Worm (Caenorhabditis elegans) whole organism, L4 larva: Measurements from ENCODE around the gene sre-3.

Experiments used
- F10B5.3 ChIP-seq: sonication (generic microtip); optimal IDR thresholded peaks from 2 replicates; lab custom pipeline; 2016; ENCODE audit warnings: mild to moderate bottlenecking, missing genetic modification characterization, missing compliant biosample characterization
- F49E8.2 ChIP-seq: sonication (generic microtip); optimal IDR thresholded peaks from 2 replicates; lab custom pipeline; 2016; ENCODE audit warnings: missing compliant biosample characterization, mild to moderate bottlenecking, missing genetic modification characterization, borderline replicate concordance
- T20F7.1 ChIP-seq: fragments of 200-800 bp; sonication (Bioruptor generic); optimal IDR thresholded peaks from 2 replicates; lab custom pipeline; 2018; ENCODE audit warnings: mild to moderate bottlenecking, missing genetic modification characterization, missing compliant biosample characterization
- Y105C5A.15 ChIP-seq: fragments of 200-800 bp; sonication (Bioruptor generic); IDR thresholded peaks from 2 replicates; pipeline ENCODE4 v1.3.6; 2022; ENCODE audit warnings: missing genetic modification characterization, missing compliant biosample characterization
- Y75B8A.6 ChIP-seq: fragments of 200-800 bp; sonication (Bioruptor generic); IDR thresholded peaks from 2 replicates; pipeline ENCODE4 v1.3.6; 2022; ENCODE audit warnings: missing genetic modification reagents, missing genetic modification characterization, missing compliant biosample characterization
- ZK337.2 ChIP-seq: fragments of 200-800 bp; sonication (Bioruptor generic); IDR thresholded peaks from 2 replicates; pipeline ENCODE4 v1.3.6; 2022; ENCODE audit warnings: missing genetic modification reagents, missing genetic modification characterization, missing compliant biosample characterization
- ZK546.5 ChIP-seq, 2 experiments: sonication (generic microtip); optimal IDR thresholded peaks; 2 replicates each; lab custom pipeline; 2017; ENCODE audit warnings: missing biosample characterization in 2 of 2, missing genetic modification characterization in 2 of 2
- aha-1 ChIP-seq: fragments of 150-350 bp; peaks from one replicate; lab custom pipeline; 2014; ENCODE audit warnings: missing biosample characterization, missing genetic modification characterization
- aly-2 ChIP-seq: sonication (generic microtip); optimal IDR thresholded peaks from 2 replicates; lab custom pipeline; 2018; ENCODE audit warnings: missing biosample characterization, missing genetic modification characterization
- ama-1 ChIP-seq: fragments of 150-350 bp; optimal IDR thresholded peaks from 2 replicates; lab custom pipeline; 2014; ENCODE audit warnings: inconsistent platforms, mixed read lengths
- ceh-20 ChIP-seq: fragments of 200-800 bp; sonication (Bioruptor generic); IDR thresholded peaks from 2 replicates; pipeline ENCODE4 v1.3.6; 2022; ENCODE audit warnings: missing genetic modification reagents, missing genetic modification characterization, missing compliant biosample characterization
- ceh-28 ChIP-seq: fragments of 150-350 bp; optimal IDR thresholded peaks from 2 replicates; lab custom pipeline; 2014; ENCODE audit warnings: missing biosample characterization, missing genetic modification reagents, missing genetic modification characterization
- ceh-32 ChIP-seq: sonication (generic microtip); optimal IDR thresholded peaks from 2 replicates; lab custom pipeline; 2016; ENCODE audit warnings: mild to moderate bottlenecking, missing genetic modification characterization, missing compliant biosample characterization; ENCODE audit not compliant: poor library complexity
- ceh-62 ChIP-seq: sonication (generic microtip); optimal IDR thresholded peaks from 2 replicates; lab custom pipeline; 2017; ENCODE audit warnings: missing biosample characterization, missing genetic modification characterization
- cey-2 ChIP-seq: sonication (generic microtip); optimal IDR thresholded peaks from 3 replicates; lab custom pipeline; 2017; ENCODE audit warnings: missing genetic modification characterization, mild to moderate bottlenecking, missing compliant biosample characterization, antibody characterized with exemption, borderline replicate concordance; ENCODE audit not compliant: insufficient read depth
- daf-16 ChIP-seq, 3 experiments: sonication (generic microtip); optimal IDR thresholded peaks; 2 replicates each; lab custom pipeline; 2016 to 2017; ENCODE audit warnings: missing genetic modification characterization in 3 of 3, missing genetic modification reagents in 3 of 3, mild to moderate bottlenecking in 2 of 3, missing compliant biosample characterization in 2 of 3, missing biosample characterization in 1 of 3, moderate library complexity in 1 of 3
- daf-19 ChIP-seq: fragments of 200-800 bp; sonication (Bioruptor generic); conservative IDR thresholded peaks from 2 replicates; pipeline ENCODE4 v1.3.6; 2022; ENCODE audit warnings: missing genetic modification characterization, missing compliant biosample characterization
- daf-8 ChIP-seq: fragments of 200-800 bp; sonication (Bioruptor generic); IDR thresholded peaks from 2 replicates; pipeline ENCODE4 v1.3.6; 2022; ENCODE audit warnings: missing genetic modification characterization, missing compliant biosample characterization
- dmd-6 ChIP-seq: fragments of 200-800 bp; sonication (Bioruptor generic); IDR thresholded peaks from 2 replicates; pipeline ENCODE4 v1.3.6; 2022; ENCODE audit warnings: missing genetic modification reagents, missing genetic modification characterization, missing compliant biosample characterization
- dmd-9 ChIP-seq: fragments of 200-800 bp; sonication (Bioruptor generic); IDR thresholded peaks from 2 replicates; pipeline ENCODE4 v1.3.6; 2022; ENCODE audit warnings: missing genetic modification reagents, missing genetic modification characterization, missing compliant biosample characterization
- dpl-1 ChIP-seq: fragments of 150-350 bp; optimal IDR thresholded peaks from 2 replicates; lab custom pipeline; 2014; ENCODE audit warnings: missing biosample characterization, missing genetic modification reagents, missing genetic modification characterization
- duxl-1 ChIP-seq: sonication (generic microtip); optimal IDR thresholded peaks from 2 replicates; lab custom pipeline; 2016; ENCODE audit warnings: mild to moderate bottlenecking, missing genetic modification characterization, moderate library complexity, missing compliant biosample characterization; ENCODE audit not compliant: poor library complexity
- fkh-10 ChIP-seq: fragments of 150-350 bp; optimal IDR thresholded peaks from 2 replicates; lab custom pipeline; 2014; ENCODE audit warnings: missing biosample characterization, missing genetic modification reagents, missing genetic modification characterization
- fos-1 ChIP-seq: fragments of 150-350 bp; optimal IDR thresholded peaks from 2 replicates; lab custom pipeline; 2014; ENCODE audit warnings: missing biosample characterization, missing genetic modification characterization
- hlh-30 ChIP-seq: sonication (generic microtip); optimal IDR thresholded peaks from 2 replicates; lab custom pipeline; 2017; ENCODE audit warnings: antibody characterized with exemption, mild to moderate bottlenecking, missing genetic modification characterization, missing compliant biosample characterization; ENCODE audit not compliant: insufficient read depth
- lin-1 ChIP-seq: fragments of 200-800 bp; sonication (Bioruptor generic); IDR thresholded peaks from 2 replicates; pipeline ENCODE4 v1.3.6; 2022; ENCODE audit warnings: missing genetic modification reagents, missing genetic modification characterization, missing compliant biosample characterization
- lin-13 ChIP-seq: fragments of 150-350 bp; optimal IDR thresholded peaks from 2 replicates; lab custom pipeline; 2014; ENCODE audit warnings: missing biosample characterization, missing genetic modification reagents, missing genetic modification characterization
- lin-15B ChIP-seq: fragments of 150-350 bp; sonication (generic microtip); optimal IDR thresholded peaks from 3 replicates; lab custom pipeline; 2014; ENCODE audit warnings: missing biosample characterization, missing genetic modification characterization
- lin-29 ChIP-seq: fragments of 200-800 bp; sonication (Bioruptor generic); IDR thresholded peaks from 2 replicates; pipeline ENCODE4 v1.3.6; 2022; ENCODE audit warnings: missing genetic modification reagents, missing genetic modification characterization, missing compliant biosample characterization
- lin-38 ChIP-seq: fragments of 200-800 bp; sonication (Bioruptor generic); IDR thresholded peaks from 2 replicates; pipeline ENCODE4 v1.3.6; 2022; ENCODE audit warnings: missing genetic modification reagents, missing genetic modification characterization, missing compliant biosample characterization
- madf-5 ChIP-seq, 2 experiments: fragments of 200-800 bp; sonication (Bioruptor generic); IDR thresholded peaks; 2 replicates each; pipeline ENCODE4 v1.3.6; 2022; ENCODE audit warnings: missing compliant biosample characterization in 2 of 2, missing genetic modification characterization in 2 of 2
- mep-1 ChIP-seq: fragments of 150-350 bp; sonication (generic microtip); optimal IDR thresholded peaks from 3 replicates; lab custom pipeline; 2014; ENCODE audit warnings: missing biosample characterization, missing genetic modification characterization
- mes-2 ChIP-seq: sonication (generic microtip); optimal IDR thresholded peaks from 2 replicates; lab custom pipeline; 2016; ENCODE audit warnings: missing genotype, mild to moderate bottlenecking, missing genetic modification characterization, missing compliant biosample characterization; ENCODE audit not compliant: poor library complexity, severe bottlenecking
- mxl-2 ChIP-seq: fragments of 200-800 bp; sonication (Bioruptor generic); conservative IDR thresholded peaks from 2 replicates; pipeline ENCODE4 v1.3.6; 2022; ENCODE audit warnings: missing genetic modification reagents, missing genetic modification characterization, missing compliant biosample characterization
- nhr-28 ChIP-seq: fragments of 150-350 bp; optimal IDR thresholded peaks from 2 replicates; lab custom pipeline; 2014; ENCODE audit warnings: missing biosample characterization, missing genetic modification characterization
- nhr-48 ChIP-seq: sonication (generic microtip); optimal IDR thresholded peaks from 2 replicates; lab custom pipeline; 2016; ENCODE audit warnings: mild to moderate bottlenecking, missing genetic modification characterization, missing compliant biosample characterization
- php-3 ChIP-seq: fragments of 200-800 bp; sonication (Bioruptor generic); IDR thresholded peaks from 2 replicates; pipeline ENCODE4 v1.3.6; 2022; ENCODE audit warnings: missing genetic modification reagents, missing genetic modification characterization, missing compliant biosample characterization
- pqm-1 ChIP-seq: sonication (generic microtip); optimal IDR thresholded peaks from 2 replicates; lab custom pipeline; 2017; ENCODE audit warnings: missing biosample characterization, missing genetic modification characterization
- rbr-2 ChIP-seq: sonication (generic microtip); optimal IDR thresholded peaks from 2 replicates; lab custom pipeline; 2016; ENCODE audit warnings: missing genotype, missing genetic modification characterization, missing compliant biosample characterization
- set-16 ChIP-seq: fragments of 200-800 bp; sonication (Bioruptor generic); IDR thresholded peaks from 2 replicates; pipeline ENCODE4 v1.3.6; 2022; ENCODE audit warnings: missing genetic modification reagents, missing genetic modification characterization, missing compliant biosample characterization
- skn-1 ChIP-seq: fragments of 150-350 bp; optimal IDR thresholded peaks from 2 replicates; lab custom pipeline; 2014; ENCODE audit warnings: missing biosample characterization, missing genetic modification characterization
- snpc-1.2 ChIP-seq: fragments of 200-800 bp; sonication (Bioruptor generic); IDR thresholded peaks from 2 replicates; pipeline ENCODE4 v1.3.6; 2022; ENCODE audit warnings: missing genetic modification reagents, missing genetic modification characterization, missing compliant biosample characterization
- snpc-4 ChIP-seq: fragments of 150-350 bp; optimal IDR thresholded peaks from 2 replicates; lab custom pipeline; 2014; ENCODE audit warnings: missing biosample characterization, missing genetic modification characterization
- spr-3 ChIP-seq: fragments of 200-800 bp; sonication (Bioruptor generic); optimal IDR thresholded peaks from 2 replicates; lab custom pipeline; 2018; ENCODE audit warnings: mild to moderate bottlenecking, missing genetic modification characterization, missing compliant biosample characterization
- unc-130 ChIP-seq: sonication (generic microtip); optimal IDR thresholded peaks from 2 replicates; lab custom pipeline; 2016; ENCODE audit warnings: missing genetic modification reagents, missing genetic modification characterization, missing compliant biosample characterization
- unc-39 ChIP-seq: sonication (generic microtip); optimal IDR thresholded peaks from 2 replicates; lab custom pipeline; 2017; ENCODE audit warnings: missing biosample characterization, missing genetic modification characterization
- vab-7 ChIP-seq: fragments of 200-800 bp; sonication (Bioruptor generic); IDR thresholded peaks from 2 replicates; pipeline ENCODE4 v1.3.6; 2022; ENCODE audit warnings: missing genetic modification reagents, missing genetic modification characterization, missing compliant biosample characterization
- zfp-2 ChIP-seq: sonication (generic microtip); optimal IDR thresholded peaks from 2 replicates; lab custom pipeline; 2016; ENCODE audit warnings: mild to moderate bottlenecking, missing genetic modification characterization, missing compliant biosample characterization
- zip-2 ChIP-seq: fragments of 150-350 bp; optimal IDR thresholded peaks from 2 replicates; lab custom pipeline; 2014; ENCODE audit warnings: missing biosample characterization, missing genetic modification characterization

Gene sre-3

DNA sequence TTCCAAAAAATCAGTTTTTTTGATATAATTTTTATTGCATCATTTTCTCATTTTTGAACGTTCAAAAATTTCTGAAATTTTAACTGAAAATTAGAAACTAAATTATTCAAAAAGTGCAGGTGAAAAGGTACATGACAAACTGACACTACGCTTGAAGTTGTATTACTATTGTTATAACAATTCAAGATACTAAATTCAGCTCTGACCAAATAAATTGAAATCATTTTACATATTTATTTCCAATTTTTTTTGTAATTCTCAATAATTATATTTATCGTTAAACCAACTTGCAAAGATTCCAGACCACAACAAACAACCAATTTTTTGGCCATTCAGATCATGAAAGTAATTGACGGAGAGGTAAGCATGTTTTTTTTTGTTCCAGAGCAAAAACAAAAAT lies at the start of gene sre-3:
sre-3 (plus strand) TSS at position 301 of the 400 bp plus-strand sequence.
- peak; percentile 1 for TF ChIP-seq aha-1 (tag; lab: Kevin White, UChicago)
- no peak for TF ChIP-seq snpc-1.2 (GFP tag; lab: Robert Waterston, UW)
- TF ChIP-seq madf-5 (GFP tag; IDR thresholded peaks at IDR 0.05; lab: Robert Waterston, UW), result no peak
- TF ChIP-seq Y105C5A.15, result no peak

ce11 chrII:7337469-7337893 lies 48.1 kb upstream of the sre-3 start:
- TF ChIP-seq F10B5.3 (no peak), daf-19 (GFP tag; lab: Robert Waterston, UW) (no peak), daf-8 (GFP tag; lab: Robert Waterston, UW) (no peak), rbr-2 (tag; lab: Kevin White, UChicago) (peak; percentile 60), duxl-1 (tag; lab: Kevin White, UChicago) (peak; percentile 22), ZK337.2 (GFP tag; lab: Robert Waterston, UW) (no peak), nhr-48 (peak; percentile 99), zip-2 (tag; lab: Kevin White, UChicago) (no peak), dmd-9 (no peak), vab-7 (GFP tag; lab: Robert Waterston, UW) (no peak), php-3 (GFP tag; lab: Robert Waterston, UW) (peak; percentile 72), lin-1 (GFP tag; lab: Robert Waterston, UW) (peak; percentile 62; the same call in 1 of the 2 replicates), ceh-20 (GFP tag; lab: Robert Waterston, UW) (peak; percentile 84), mep-1 (tag; lab: Kevin White, UChicago) (peak; percentile 89), spr-3 (GFP tag; lab: Kevin White, UChicago) (no peak), mxl-2 (GFP tag; lab: Robert Waterston, UW) (0 out of 2 replicates have a peak, but pooled peaks have one; percentile 3), ama-1 (lab: Kevin White, UChicago) (peak; percentile 46), zfp-2 (peak; percentile 39), unc-130 (GFP tag; lab: Kevin White, UChicago) (no peak), cey-2 (peak; percentile 96), lin-13 (GFP tag; lab: Kevin White, UChicago) (no peak), snpc-1.2 (GFP tag; lab: Robert Waterston, UW) (no peak), hlh-30 (tag; lab: Kevin White, UChicago) (peak; percentile 90), T20F7.1 (GFP tag; lab: Kevin White, UChicago) (peak; percentile 77), F49E8.2 (tag; lab: Kevin White, UChicago) (no peak), ceh-32 (tag; lab: Kevin White, UChicago) (no peak), pqm-1 (peak; percentile 52), aly-2 (tag; lab: Kevin White, UChicago) (no peak), unc-39 (tag; lab: Kevin White, UChicago) (no peak), lin-15B (no peak), Y105C5A.15 (no peak), mes-2 (peak; percentile 65), lin-29 (GFP tag; lab: Robert Waterston, UW) (no peak), ceh-62 (tag; lab: Kevin White, UChicago) (no peak), fkh-10 (GFP tag; lab: Kevin White, UChicago) (no peak), dmd-6 (GFP tag; lab: Robert Waterston, UW) (peak; percentile 93), nhr-28 (tag; lab: Kevin White, UChicago) (peak; percentile 97), set-16 (GFP tag; lab: Robert Waterston, UW) (no peak), ceh-28 (tag; lab: Kevin White, UChicago) (no peak), lin-38 (no peak), Y75B8A.6 (no peak), daf-16 (GFP tag; optimal IDR thresholded peaks at IDR 0.05; lab: Kevin White, UChicago) (no peak), daf-16 (tag; optimal IDR thresholded peaks at IDR 0.05; lab: Kevin White, UChicago) (peak; percentile 59), dpl-1 (peak; percentile 27), snpc-4 (tag; lab: Kevin White, UChicago) (no peak), skn-1 (tag; lab: Kevin White, UChicago) (no peak), fos-1 (no peak), ZK546.5 (tag; optimal IDR thresholded peaks at IDR 0.05; lab: Kevin White, UChicago) (no peak)
